Fruit fly (Drosophila melanogaster) whole organism, embryonic: ENCODE results near the gene Pxn.
A peak's percentile ranks its signal among the peaks of the same experiment; 100 is the strongest.

Source experiments
- Awh ChIP-seq: fragments of 200-800 bp; sonication (Bioruptor generic); IDR thresholded peaks from 2 replicates; pipeline ENCODE4, ENCODE4 v1.3.6; 2022; ENCODE audit warnings: missing biosample characterization, missing genetic modification characterization
- CG10209 ChIP-seq: fragments of 200-800 bp; sonication (Bioruptor generic); optimal IDR thresholded peaks from 3 replicates; lab custom pipeline; 2017; ENCODE audit warnings: missing biosample characterization, mild to moderate bottlenecking, missing genetic modification characterization, missing genetic modification reagents
- CG10321 ChIP-seq: fragments of 200-800 bp; sonication (Bioruptor generic); IDR thresholded peaks from 2 replicates; pipeline ENCODE4 v1.3.6; 2022; ENCODE audit warnings: missing biosample characterization, missing genetic modification characterization
- CG10979 ChIP-seq: fragments of 200-800 bp; sonication (Bioruptor generic); optimal IDR thresholded peaks from 2 replicates; lab custom pipeline; 2018; ENCODE audit warnings: missing biosample characterization, mild to moderate bottlenecking, missing genetic modification characterization, moderate library complexity
- CG11456 ChIP-seq: fragments of 200-800 bp; sonication (Bioruptor generic); IDR thresholded peaks from 3 replicates; pipeline ENCODE4 v1.3.6; 2022; ENCODE audit warnings: missing biosample characterization, missing genetic modification characterization
- CG12391 ChIP-seq: fragments of 200-800 bp; sonication (Bioruptor generic); optimal IDR thresholded peaks from 3 replicates; lab custom pipeline; 2018; ENCODE audit warnings: missing biosample characterization, mild to moderate bottlenecking, missing genetic modification characterization, moderate library complexity
- CG13424 ChIP-seq: fragments of 200-800 bp; sonication (Bioruptor generic); optimal IDR thresholded peaks from 2 replicates; lab custom pipeline; 2019; ENCODE audit warnings: missing biosample characterization, mild to moderate bottlenecking, missing genetic modification characterization, moderate library complexity
- CG14667 ChIP-seq: fragments of 200-800 bp; sonication (Bioruptor generic); IDR thresholded peaks from 2 replicates; pipeline ENCODE4 v1.3.6; 2022; ENCODE audit warnings: missing biosample characterization, missing genetic modification characterization
- CG18764 ChIP-seq: fragments of 200-800 bp; sonication (Bioruptor generic); optimal IDR thresholded peaks from 3 replicates; lab custom pipeline; 2016; ENCODE audit warnings: missing biosample characterization, missing genetic modification characterization
- CG2116 ChIP-seq: fragments of 200-800 bp; sonication (Bioruptor generic); optimal IDR thresholded peaks from 3 replicates; lab custom pipeline; 2018; ENCODE audit warnings: missing biosample characterization, mild to moderate bottlenecking, missing genetic modification characterization
- CG3065 ChIP-seq: fragments of 200-800 bp; sonication (Bioruptor generic); optimal IDR thresholded peaks from 2 replicates; lab custom pipeline; 2016; ENCODE audit warnings: missing biosample characterization, missing genetic modification characterization
- CG32767 ChIP-seq: fragments of 200-800 bp; sonication (Bioruptor generic); IDR thresholded peaks from 2 replicates; pipeline ENCODE4 v1.3.6; 2022; ENCODE audit warnings: missing biosample characterization, missing genetic modification characterization
- CG3281 ChIP-seq: fragments of 200-800 bp; sonication (Bioruptor generic); optimal IDR thresholded peaks from 3 replicates; lab custom pipeline; 2017; ENCODE audit warnings: missing biosample characterization, mild to moderate bottlenecking, missing genetic modification characterization
- CG4730 ChIP-seq: fragments of 200-800 bp; sonication (Bioruptor generic); IDR thresholded peaks from 2 replicates; pipeline ENCODE4 v1.3.6; 2022; ENCODE audit warnings: missing biosample characterization, missing genetic modification characterization
- CG4820 ChIP-seq: fragments of 200-800 bp; sonication (Bioruptor generic); optimal IDR thresholded peaks from 3 replicates; lab custom pipeline; 2016; ENCODE audit warnings: missing biosample characterization, missing genetic modification characterization
- CG6689 ChIP-seq: fragments of 200-800 bp; sonication (Bioruptor generic); IDR thresholded peaks from 2 replicates; pipeline ENCODE4 v1.3.6; 2022; ENCODE audit warnings: missing biosample characterization, missing genetic modification characterization
- CG9797 ChIP-seq: fragments of 200-800 bp; sonication (Bioruptor generic); optimal IDR thresholded peaks from 3 replicates; lab custom pipeline; 2018; ENCODE audit warnings: missing biosample characterization, mild to moderate bottlenecking, missing genetic modification characterization
- Chrac-16 ChIP-seq: fragments of 200-800 bp; sonication (Bioruptor generic); optimal IDR thresholded peaks from 3 replicates; lab custom pipeline; 2016; ENCODE audit warnings: missing biosample characterization, missing genetic modification characterization
- Dll ChIP-seq: fragments of 200-800 bp; sonication (Bioruptor generic); IDR thresholded peaks from 4 replicates; pipeline ENCODE4 v1.3.6; 2022; ENCODE audit warnings: missing biosample characterization, missing genetic modification characterization; ENCODE audit not compliant: partially characterized antibody
- Dp ChIP-seq: fragments of 200-800 bp; sonication (Bioruptor generic); optimal IDR thresholded peaks from 2 replicates; lab custom pipeline; 2018; ENCODE audit warnings: missing biosample characterization, mild to moderate bottlenecking, missing genetic modification characterization, moderate library complexity
- E2f1 ChIP-seq: fragments of 200-800 bp; sonication (Bioruptor generic); IDR thresholded peaks from 2 replicates; pipeline ENCODE4 v1.3.6; 2022; ENCODE audit warnings: missing biosample characterization, missing genetic modification characterization
- E2f2 ChIP-seq: fragments of 200-800 bp; sonication (Bioruptor generic); IDR thresholded peaks from 2 replicates; pipeline ENCODE4 v1.3.6; 2022; ENCODE audit warnings: missing biosample characterization, missing genetic modification characterization
- H2.0 ChIP-seq: fragments of 200-800 bp; sonication (Bioruptor generic); IDR thresholded peaks from 2 replicates; pipeline ENCODE4 v1.3.6; 2022; ENCODE audit warnings: missing biosample characterization, missing genetic modification characterization
- HLH3B ChIP-seq: fragments of 200-800 bp; sonication (Bioruptor generic); IDR thresholded peaks from 2 replicates; pipeline ENCODE4 v1.3.6; 2022; ENCODE audit warnings: missing biosample characterization, missing genetic modification characterization
- HmgZ ChIP-seq: fragments of 200-800 bp; sonication (Bioruptor generic); optimal IDR thresholded peaks from 2 replicates; lab custom pipeline; 2018; ENCODE audit warnings: missing biosample characterization, mild to moderate bottlenecking, missing genetic modification characterization
- Hmr ChIP-seq: fragments of 200-800 bp; sonication (Bioruptor generic); optimal IDR thresholded peaks from 3 replicates; lab custom pipeline; 2017; ENCODE audit warnings: mild to moderate bottlenecking, missing biosample characterization, missing genetic modification reagents, missing genetic modification characterization
- Hr78 ChIP-seq, 2 experiments: fragments of 200-800 bp in 1 of 2; fragments of >200 bp in 1 of 2; sonication (Bioruptor generic) in 1 of 2; optimal IDR thresholded peaks; 2 replicates each; lab custom pipeline; 2017 to 2019; ENCODE audit warnings: missing biosample characterization in 2 of 2, missing genetic modification characterization in 2 of 2, mild to moderate bottlenecking in 1 of 2, moderate library complexity in 1 of 2
- Max ChIP-seq: fragments of 200-800 bp; sonication (Bioruptor generic); optimal IDR thresholded peaks from 2 replicates; lab custom pipeline; 2016; ENCODE audit warnings: missing biosample characterization, mild to moderate bottlenecking, missing genetic modification characterization
- Trl ChIP-seq, 3 experiments: fragments of >200 bp in 2 of 3; fragments of 200-800 bp in 1 of 3; sonication (Bioruptor generic) in 1 of 3; optimal IDR thresholded peaks; 2 replicates in 1 of 3; 3 replicates in 2 of 3; lab custom pipeline; 2016 to 2017; ENCODE audit warnings: missing biosample characterization in 1 of 3, missing genetic modification characterization in 1 of 3
- amos ChIP-seq: fragments of 200-800 bp; sonication (Bioruptor generic); IDR thresholded peaks from 2 replicates; pipeline ENCODE4 v1.3.6; 2022; ENCODE audit warnings: missing biosample characterization, missing genetic modification characterization; ENCODE audit not compliant: partially characterized antibody
- bigmax ChIP-seq: fragments of 200-800 bp; sonication (Bioruptor generic); optimal IDR thresholded peaks from 2 replicates; lab custom pipeline; 2018; ENCODE audit warnings: missing biosample characterization, mild to moderate bottlenecking, missing genetic modification characterization
- crp ChIP-seq, 2 experiments: fragments of 200-800 bp; sonication (Bioruptor generic); optimal IDR thresholded peaks; 2 replicates in 1 of 2; 3 replicates in 1 of 2; lab custom pipeline; 2017; ENCODE audit warnings: missing biosample characterization in 2 of 2, missing genetic modification characterization in 2 of 2, mild to moderate bottlenecking in 1 of 2, moderate library complexity in 1 of 2
- dimm ChIP-seq: fragments of 200-800 bp; sonication (Bioruptor generic); IDR thresholded peaks from 2 replicates; pipeline ENCODE4 v1.3.6; 2022; ENCODE audit warnings: missing biosample characterization, missing genetic modification characterization
- gsb-n ChIP-seq: fragments of 200-800 bp; sonication (Bioruptor generic); optimal IDR thresholded peaks from 3 replicates; lab custom pipeline; 2018; ENCODE audit warnings: missing biosample characterization, mild to moderate bottlenecking, missing genetic modification characterization
- her ChIP-seq: fragments of 200-800 bp; sonication (Bioruptor generic); optimal IDR thresholded peaks from 2 replicates; lab custom pipeline; 2016; ENCODE audit warnings: missing biosample characterization, missing genetic modification characterization
- klu ChIP-seq: fragments of 200-800 bp; sonication (Bioruptor generic); IDR thresholded peaks from 2 replicates; pipeline ENCODE4 v1.3.6; 2022; ENCODE audit warnings: missing biosample characterization, missing genetic modification characterization
- ranshi ChIP-seq: fragments of 200-800 bp; sonication (Bioruptor generic); IDR thresholded peaks from 2 replicates; pipeline ENCODE4 v1.3.6; 2022; ENCODE audit warnings: missing biosample characterization, missing genetic modification characterization
- ro ChIP-seq: fragments of 200-800 bp; sonication (Bioruptor generic); IDR thresholded peaks from 2 replicates; pipeline ENCODE4 v1.3.6; 2022; ENCODE audit warnings: missing biosample characterization, missing genetic modification characterization
- scrt ChIP-seq: fragments of 200-800 bp; sonication (Bioruptor generic); optimal IDR thresholded peaks from 2 replicates; lab custom pipeline; 2018; ENCODE audit warnings: missing biosample characterization, mild to moderate bottlenecking, missing genetic modification characterization, moderate library complexity
- seq ChIP-seq: fragments of 200-800 bp; sonication (Bioruptor generic); IDR thresholded peaks from 2 replicates; pipeline ENCODE4 v1.3.6; 2022; ENCODE audit warnings: missing biosample characterization, missing genetic modification characterization
- sug ChIP-seq: fragments of 200-800 bp; optimal IDR thresholded peaks from 2 replicates; lab custom pipeline; 2019; ENCODE audit warnings: missing biosample characterization, mild to moderate bottlenecking, missing genetic modification characterization, moderate library complexity
- tgo ChIP-seq: fragments of 200-800 bp; sonication (Bioruptor generic); IDR thresholded peaks from 3 replicates; pipeline ENCODE4 v1.3.6; 2022; ENCODE audit warnings: missing biosample characterization, missing genetic modification characterization
- tll ChIP-seq, 2 experiments: fragments of 200-800 bp in 1 of 2; fragments of >200 bp in 1 of 2; sonication (Bioruptor generic) in 1 of 2; optimal IDR thresholded peaks; 2 replicates each; lab custom pipeline; 2017 to 2019; ENCODE audit warnings: missing biosample characterization in 2 of 2, missing genetic modification characterization in 2 of 2, mild to moderate bottlenecking in 1 of 2, moderate library complexity in 1 of 2
- trem ChIP-seq: fragments of 200-800 bp; optimal IDR thresholded peaks from 3 replicates; lab custom pipeline; 2019; ENCODE audit warnings: missing biosample characterization, mild to moderate bottlenecking, missing genetic modification characterization, moderate library complexity
- twi ChIP-seq: fragments of 200-800 bp; optimal IDR thresholded peaks from 2 replicates; lab custom pipeline; 2019; ENCODE audit warnings: missing biosample characterization, mild to moderate bottlenecking, missing genetic modification characterization, moderate library complexity
- unpg ChIP-seq: fragments of 200-800 bp; sonication (Bioruptor generic); optimal IDR thresholded peaks from 3 replicates; lab custom pipeline; 2018; ENCODE audit warnings: missing biosample characterization, mild to moderate bottlenecking, missing genetic modification characterization, moderate library complexity
- wek ChIP-seq: fragments of 200-800 bp; sonication (Bioruptor generic); optimal IDR thresholded peaks from 3 replicates; lab custom pipeline; 2018; ENCODE audit warnings: missing biosample characterization, mild to moderate bottlenecking, missing genetic modification characterization, moderate library complexity
- zf30C ChIP-seq: fragments of 200-800 bp; sonication (Bioruptor generic); optimal IDR thresholded peaks from 3 replicates; lab custom pipeline; 2018; ENCODE audit warnings: missing biosample characterization, mild to moderate bottlenecking, missing genetic modification characterization
- zfh1 ChIP-seq: fragments of 200-800 bp; sonication (Bioruptor generic); IDR thresholded peaks from 3 replicates; pipeline ENCODE4 v1.3.6; 2022; ENCODE audit warnings: missing biosample characterization, missing genetic modification characterization

Gene Pxn

DNA sequence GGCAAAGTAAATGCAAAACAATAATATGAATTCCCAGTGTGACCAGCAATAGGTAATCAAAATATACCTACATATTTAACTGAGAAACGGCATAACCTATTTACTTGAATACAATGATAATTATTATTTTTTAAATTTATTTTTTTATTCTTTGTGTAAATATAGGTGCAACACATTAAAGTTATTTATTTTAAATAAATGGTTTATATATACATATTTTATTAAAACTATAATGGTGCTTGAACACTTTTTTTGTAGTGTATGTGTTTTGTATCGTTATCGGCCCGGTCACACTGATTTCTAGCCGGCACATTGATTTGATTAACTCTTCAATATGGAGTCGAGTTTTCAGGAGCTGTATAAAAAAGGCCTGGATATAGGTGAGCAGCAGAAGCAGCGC is 21.9 kb upstream of the Pxn start, which contains the start of the genes ProRS-m, CG42304 and Snup (continued):
- TF ChIP-seq Dp (peak; percentile 15), CG3281 (GFP tag; lab: Kevin White, UChicago) (no peak), CG6689 (GFP tag; lab: Robert Waterston, UW) (peak; percentile 79), HmgZ (tag; lab: Kevin White, UChicago) (peak; percentile 1), gsb-n (tag; lab: Kevin White, UChicago) (peak; percentile 73), CG3065 (GFP tag; lab: Kevin White, UChicago) (no peak), CG2116 (peak; percentile 41), Trl (optimal IDR thresholded peaks at IDR 0.05; lab: Kevin White, UChicago) (no peak), Trl (GFP tag; optimal IDR thresholded peaks at IDR 0.05; lab: Kevin White, UChicago) (no peak), Hmr (GFP tag; lab: Kevin White, UChicago) (peak; percentile 26), Max (peak; percentile 9), Dll (GFP tag; lab: Robert Waterston, UW) (peak; percentile 47; the same call in 1 of the 4 replicates), CG10979 (peak; percentile 63), Chrac-16 (GFP tag; lab: Kevin White, UChicago) (peak; percentile 5), zf30C (GFP tag; lab: Kevin White, UChicago) (peak; percentile 81), unpg (GFP tag; lab: Kevin White, UChicago) (no peak), CG18764 (GFP tag; lab: Kevin White, UChicago) (peak; percentile 5), CG4820 (GFP tag; lab: Kevin White, UChicago) (peak; percentile 19), E2f2 (GFP tag; lab: Robert Waterston, UW) (peak; percentile 57), dimm (GFP tag; lab: Robert Waterston, UW) (peak; percentile 32; the same call in 1 of the 2 replicates), CG32767 (GFP tag; lab: Robert Waterston, UW) (peak; percentile 64; the same call in 1 of the 2 replicates), E2f1 (GFP tag; lab: Robert Waterston, UW) (peak; percentile 82), HLH3B (GFP tag; lab: Robert Waterston, UW) (peak; percentile 84), her (no peak), crp (GFP tag; optimal IDR thresholded peaks at IDR 0.05; lab: Kevin White, UChicago) (peak in 1 of 2 experiments; percentile 4), Hr78 (GFP tag; optimal IDR thresholded peaks at IDR 0.05; lab: Kevin White, UChicago) (no peak), Awh (GFP tag; lab: Robert Waterston, UW) (peak; percentile 82), CG4730 (peak; percentile 68; the same call in 1 of the 2 replicates), ranshi (GFP tag; lab: Robert Waterston, UW) (peak; percentile 77; the same call in 1 of the 2 replicates), zfh1 (GFP tag; lab: Robert Waterston, UW) (0 out of 3 replicates have a peak, but pooled peaks have one; percentile 53), scrt (GFP tag; lab: Kevin White, UChicago) (peak; percentile 13), H2.0 (GFP tag; lab: Robert Waterston, UW) (peak; percentile 37; the same call in 1 of the 2 replicates), wek (GFP tag; lab: Kevin White, UChicago) (no peak), tgo (GFP tag; lab: Robert Waterston, UW) (peak; percentile 86), amos (GFP tag; lab: Robert Waterston, UW) (no peak), ro (GFP tag; lab: Robert Waterston, UW) (peak; percentile 52; the same call in 1 of the 2 replicates), CG10321 (GFP tag; lab: Robert Waterston, UW) (no peak), CG11456 (GFP tag; lab: Robert Waterston, UW) (0 out of 3 replicates have a peak, but pooled peaks have one; percentile 11), bigmax (GFP tag; lab: Kevin White, UChicago) (peak; percentile 73), CG12391 (tag; lab: Kevin White, UChicago) (peak; percentile 83), seq (GFP tag; lab: Robert Waterston, UW) (no peak), tll (GFP tag; optimal IDR thresholded peaks at IDR 0.05; lab: Kevin White, UChicago) (peak in 1 of 2 experiments; percentile 23), CG10209 (GFP tag; lab: Kevin White, UChicago) (no peak), CG9797 (peak; percentile 60), klu (GFP tag; lab: Robert Waterston, UW) (peak; percentile 47; the same call in 1 of the 2 replicates), CG14667 (GFP tag; lab: Robert Waterston, UW) (peak; percentile 68), sug (tag; lab: Kevin White, UChicago) (peak; percentile 28), CG13424 (tag; lab: Kevin White, UChicago) (peak; percentile 53), twi (tag; lab: Kevin White, UChicago) (no peak), trem (peak; percentile 88)
